Worm (Caenorhabditis elegans) whole organism, young adult: ENCODE data around the gene nhr-280.

Experiments
- B0019.2 ChIP-seq: fragments of 200-800 bp; sonication (Bioruptor generic); conservative IDR thresholded peaks from 2 replicates; pipeline ENCODE4 v1.3.6; 2022; ENCODE audit warnings: missing genetic modification reagents, missing genetic modification characterization, missing compliant biosample characterization
- B0336.3 ChIP-seq: fragments of 200-800 bp; sonication (Bioruptor generic); IDR thresholded peaks from 2 replicates; pipeline ENCODE4 v1.3.6; 2022; ENCODE audit warnings: missing genetic modification characterization, missing compliant biosample characterization
- D2030.7 ChIP-seq: fragments of 200-800 bp; sonication (Bioruptor generic); IDR thresholded peaks from 2 replicates; pipeline ENCODE4 v1.3.6; 2022; ENCODE audit warnings: missing genetic modification reagents, missing genetic modification characterization, missing compliant biosample characterization
- F33H1.4 ChIP-seq: fragments of 200-800 bp; sonication (Bioruptor generic); IDR thresholded peaks from 2 replicates; pipeline ENCODE4 v1.3.6; 2022; ENCODE audit warnings: missing genetic modification reagents, missing genetic modification characterization, missing compliant biosample characterization
- F39B2.1 ChIP-seq: fragments of 200-800 bp; sonication (Bioruptor generic); IDR thresholded peaks from 2 replicates; pipeline ENCODE4 v1.3.6; 2022; ENCODE audit warnings: missing genetic modification reagents, missing genetic modification characterization, missing compliant biosample characterization
- F49E8.2 ChIP-seq: sonication (generic microtip); optimal IDR thresholded peaks from 3 replicates; lab custom pipeline; 2017; ENCODE audit warnings: missing genetic modification characterization, mild to moderate bottlenecking, missing compliant biosample characterization, antibody characterized with exemption, moderate library complexity; ENCODE audit not compliant: insufficient read depth
- K12H6.12 ChIP-seq: fragments of 200-800 bp; sonication (Bioruptor generic); optimal IDR thresholded peaks from 2 replicates; lab custom pipeline; 2018; ENCODE audit warnings: mild to moderate bottlenecking, missing genetic modification characterization, missing compliant biosample characterization
- T07F8.4 ChIP-seq: sonication (generic microtip); optimal IDR thresholded peaks from 2 replicates; lab custom pipeline; 2016; ENCODE audit warnings: mild to moderate bottlenecking, missing genetic modification characterization, moderate library complexity, missing compliant biosample characterization
- Y95B8A.8 ChIP-seq: fragments of 200-800 bp; sonication (Bioruptor generic); IDR thresholded peaks from 2 replicates; pipeline ENCODE4 v1.3.6; 2022; ENCODE audit warnings: missing genetic modification reagents, missing genetic modification characterization, missing compliant biosample characterization
- ZK185.1 ChIP-seq: sonication (generic microtip); optimal IDR thresholded peaks from 2 replicates; lab custom pipeline; 2016; ENCODE audit warnings: mild to moderate bottlenecking, missing genetic modification characterization, missing compliant biosample characterization; ENCODE audit not compliant: poor library complexity, severe bottlenecking
- attf-3 ChIP-seq: fragments of 200-800 bp; sonication (Bioruptor generic); conservative IDR thresholded peaks from 2 replicates; pipeline ENCODE4 v1.3.6; 2022; ENCODE audit warnings: missing genetic modification reagents, missing genetic modification characterization, missing compliant biosample characterization
- attf-5 ChIP-seq: fragments of 200-800 bp; sonication (Bioruptor generic); optimal IDR thresholded peaks from 2 replicates; lab custom pipeline; 2018; ENCODE audit warnings: mild to moderate bottlenecking, missing genetic modification characterization, missing compliant biosample characterization
- bed-1 ChIP-seq: fragments of 200-800 bp; sonication (Bioruptor generic); IDR thresholded peaks from 2 replicates; pipeline ENCODE4 v1.3.6; 2022; ENCODE audit warnings: missing genetic modification reagents, missing genetic modification characterization, missing compliant biosample characterization
- ccch-3 ChIP-seq: fragments of 200-800 bp; sonication (Bioruptor generic); optimal IDR thresholded peaks from 2 replicates; lab custom pipeline; 2018; ENCODE audit warnings: mild to moderate bottlenecking, missing genetic modification characterization, missing compliant biosample characterization
- ceh-27 ChIP-seq: fragments of 200-800 bp; sonication (Bioruptor generic); optimal IDR thresholded peaks from 2 replicates; lab custom pipeline; 2018; ENCODE audit warnings: mild to moderate bottlenecking, missing genetic modification characterization, moderate library complexity, missing compliant biosample characterization
- ceh-40 ChIP-seq: fragments of 200-800 bp; sonication (Bioruptor generic); IDR thresholded peaks from 2 replicates; pipeline ENCODE4 v1.3.6; 2022; ENCODE audit warnings: missing genetic modification characterization, missing compliant biosample characterization
- ceh-91 ChIP-seq: fragments of 200-800 bp; sonication (Bioruptor generic); IDR thresholded peaks from 2 replicates; pipeline ENCODE4 v1.3.6; 2022; ENCODE audit warnings: missing genetic modification reagents, missing genetic modification characterization, missing compliant biosample characterization
- dox-1 ChIP-seq: fragments of 200-800 bp; sonication (Bioruptor generic); IDR thresholded peaks from 2 replicates; pipeline ENCODE4 v1.3.6; 2022; ENCODE audit warnings: missing genetic modification reagents, missing genetic modification characterization, missing compliant biosample characterization
- dpl-1 ChIP-seq: fragments of 150-350 bp; optimal IDR thresholded peaks from 2 replicates; lab custom pipeline; 2014; ENCODE audit warnings: missing biosample characterization, missing genetic modification reagents, missing genetic modification characterization
- efl-1 ChIP-seq: fragments of 150-350 bp; optimal IDR thresholded peaks from 2 replicates; lab custom pipeline; 2014; ENCODE audit warnings: missing biosample characterization, missing genetic modification reagents, missing genetic modification characterization
- ekl-4 ChIP-seq: fragments of 200-800 bp; sonication (Bioruptor generic); IDR thresholded peaks from 2 replicates; pipeline ENCODE4 v1.3.6; 2022; ENCODE audit warnings: missing genetic modification reagents, missing genetic modification characterization, missing compliant biosample characterization
- fkh-3 ChIP-seq: sonication (generic microtip); optimal IDR thresholded peaks from 2 replicates; lab custom pipeline; 2016; ENCODE audit warnings: mild to moderate bottlenecking, missing genetic modification characterization, missing compliant biosample characterization
- hmg-1.2 ChIP-seq: fragments of 200-800 bp; sonication (Bioruptor generic); IDR thresholded peaks from 2 replicates; pipeline ENCODE4 v1.3.6; 2022; ENCODE audit warnings: missing genetic modification reagents, missing genetic modification characterization, missing compliant biosample characterization
- lin-35 ChIP-seq, 3 experiments: fragments of 150-350 bp in 2 of 3; sonication (generic microtip) in 1 of 3; optimal IDR thresholded peaks; 2 replicates each; lab custom pipeline; 2014 to 2018; ENCODE audit warnings: missing biosample characterization in 3 of 3, missing genetic modification characterization in 3 of 3, missing genetic modification reagents in 3 of 3
- lin-54 ChIP-seq: fragments of 200-800 bp; sonication (Bioruptor generic); optimal IDR thresholded peaks from 2 replicates; lab custom pipeline; 2018; ENCODE audit warnings: mild to moderate bottlenecking, missing genetic modification characterization, missing compliant biosample characterization
- lsl-1 ChIP-seq: fragments of 200-800 bp; sonication (Bioruptor generic); optimal IDR thresholded peaks from 2 replicates; lab custom pipeline; 2018; ENCODE audit warnings: mild to moderate bottlenecking, missing genetic modification characterization, moderate library complexity, missing compliant biosample characterization
- madf-10 ChIP-seq: sonication (generic microtip); optimal IDR thresholded peaks from 2 replicates; lab custom pipeline; 2016; ENCODE audit warnings: mild to moderate bottlenecking, missing genetic modification characterization, missing compliant biosample characterization
- madf-6 ChIP-seq: fragments of 200-800 bp; sonication (Bioruptor generic); IDR thresholded peaks from 2 replicates; pipeline ENCODE4 v1.3.6; 2022; ENCODE audit warnings: missing genetic modification reagents, missing genetic modification characterization, missing compliant biosample characterization
- madf-8 ChIP-seq: fragments of 200-800 bp; sonication (Bioruptor generic); conservative IDR thresholded peaks from 2 replicates; pipeline ENCODE4 v1.3.6; 2022; ENCODE audit warnings: missing genetic modification reagents, missing genetic modification characterization, missing compliant biosample characterization
- mcd-1 ChIP-seq: fragments of 200-800 bp; sonication (Bioruptor generic); IDR thresholded peaks from 2 replicates; pipeline ENCODE4 v1.3.6; 2022; ENCODE audit warnings: missing genetic modification reagents, missing genetic modification characterization, missing compliant biosample characterization
- nhr-80 ChIP-seq: sonication (generic microtip); optimal IDR thresholded peaks from 2 replicates; lab custom pipeline; 2016; ENCODE audit warnings: missing genetic modification characterization, missing compliant biosample characterization
- nhr-90 ChIP-seq: sonication (generic microtip); optimal IDR thresholded peaks from 2 replicates; lab custom pipeline; 2016; ENCODE audit warnings: missing genotype, mild to moderate bottlenecking, missing genetic modification characterization, missing compliant biosample characterization
- sdz-38 ChIP-seq: sonication (generic microtip); optimal IDR thresholded peaks from 2 replicates; lab custom pipeline; 2016; ENCODE audit warnings: missing genotype, missing genetic modification characterization, missing compliant biosample characterization
- snpc-1.1 ChIP-seq: sonication (generic microtip); optimal IDR thresholded peaks from 2 replicates; lab custom pipeline; 2017; ENCODE audit warnings: missing genetic modification characterization, mild to moderate bottlenecking, missing compliant biosample characterization, antibody characterized with exemption, moderate library complexity, missing genotype, missing genetic modification reagents; ENCODE audit not compliant: insufficient read depth
- snpc-1.3 ChIP-seq: sonication (generic microtip); optimal IDR thresholded peaks from 2 replicates; lab custom pipeline; 2017; ENCODE audit warnings: missing genetic modification characterization, mild to moderate bottlenecking, missing compliant biosample characterization, antibody characterized with exemption, moderate library complexity, missing genotype, missing genetic modification reagents; ENCODE audit not compliant: insufficient read depth
- snpc-3.4 ChIP-seq: sonication (generic microtip); optimal IDR thresholded peaks from 2 replicates; lab custom pipeline; 2017; ENCODE audit warnings: missing genetic modification characterization, mild to moderate bottlenecking, missing compliant biosample characterization, antibody characterized with exemption, moderate library complexity, missing genotype, missing genetic modification reagents
- snpc-4 ChIP-seq, 5 experiments: fragments of 150-350 bp in 1 of 5; sonication (generic microtip) in 4 of 5; optimal IDR thresholded peaks; 2 replicates each; lab custom pipeline; 2014 to 2018; ENCODE audit warnings: missing genetic modification characterization in 5 of 5, missing biosample characterization in 3 of 5, antibody characterized with exemption in 2 of 5, mild to moderate bottlenecking in 2 of 5, missing compliant biosample characterization in 2 of 5, missing genotype in 2 of 5, moderate library complexity in 2 of 5, missing genetic modification reagents in 1 of 5
- tbp1 ChIP-seq: fragments of 200-800 bp; sonication (Bioruptor generic); optimal IDR thresholded peaks from 2 replicates; lab custom pipeline; 2018; ENCODE audit warnings: mild to moderate bottlenecking, missing genetic modification characterization, missing compliant biosample characterization
- tlf-1 ChIP-seq: fragments of 200-800 bp; sonication (Bioruptor generic); optimal IDR thresholded peaks from 2 replicates; lab custom pipeline; 2018; ENCODE audit warnings: mild to moderate bottlenecking, missing genetic modification characterization, missing compliant biosample characterization
- zfh-2 ChIP-seq: fragments of 200-800 bp; sonication (Bioruptor generic); conservative IDR thresholded peaks from 2 replicates; pipeline ENCODE4 v1.3.6; 2022; ENCODE audit warnings: missing genetic modification reagents, missing genetic modification characterization, missing compliant biosample characterization

The nhr-280 gene

DNA sequence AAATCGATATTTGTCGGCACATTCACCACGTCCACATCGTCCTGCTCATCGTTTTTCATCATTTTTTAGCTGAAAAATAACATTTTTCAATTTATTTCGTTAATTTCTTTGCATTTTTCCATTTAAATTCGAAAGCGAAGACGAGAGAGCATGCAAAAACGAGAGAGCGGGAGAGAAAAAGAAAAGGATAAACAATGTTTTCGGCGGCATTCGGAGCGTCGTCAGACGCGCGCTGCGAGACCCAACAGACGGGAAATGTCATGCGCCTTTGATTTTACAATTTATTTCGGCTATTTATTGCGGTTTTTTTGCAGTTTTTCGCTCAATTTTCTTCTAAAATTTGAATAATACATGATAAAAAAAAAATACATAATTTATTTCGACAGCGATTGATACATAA lies 44.2 kb downstream of the nhr-280 start, which contains the start of gene attf-3:
attf-3 (minus strand) TSS at position 69 of the 400 bp plus-strand sequence.
- TF ChIP-seq T07F8.4 (tag; lab: Kevin White, UChicago) (no peak), snpc-1.1 (tag; lab: Kevin White, UChicago) (peak; percentile 15), F33H1.4 (GFP tag; lab: Robert Waterston, UW) (peak; percentile 93), fkh-3 (tag; lab: Kevin White, UChicago) (no peak), B0336.3 (GFP tag; lab: Robert Waterston, UW) (0 out of 2 replicates have a peak, but pooled peaks have one; percentile 30), madf-10 (tag; lab: Kevin White, UChicago) (peak; percentile 54), nhr-90 (tag; lab: Kevin White, UChicago) (no peak), snpc-4 (GFP tag; optimal IDR thresholded peaks at IDR 0.05; lab: Kevin White, UChicago) (peak; percentile 30), snpc-4 (tag; optimal IDR thresholded peaks at IDR 0.05; lab: Kevin White, UChicago) (peak in 2 of 4 experiments; percentile 38), tlf-1 (GFP tag; lab: Kevin White, UChicago) (peak; percentile 29), hmg-1.2 (GFP tag; lab: Robert Waterston, UW) (peak; percentile 94), snpc-3.4 (tag; lab: Kevin White, UChicago) (peak; percentile 59), ceh-91 (GFP tag; lab: Robert Waterston, UW) (peak; percentile 77), ccch-3 (GFP tag; lab: Kevin White, UChicago) (no peak), bed-1 (GFP tag; lab: Robert Waterston, UW) (no peak), F39B2.1 (GFP tag; lab: Robert Waterston, UW) (no peak), lsl-1 (peak; percentile 86), ceh-27 (GFP tag; lab: Kevin White, UChicago) (peak; percentile 13), zfh-2 (GFP tag; lab: Robert Waterston, UW) (0 out of 2 replicates have a peak, but pooled peaks have one; percentile 9), attf-5 (GFP tag; lab: Kevin White, UChicago) (peak; percentile 91), ceh-40 (GFP tag; lab: Robert Waterston, UW) (no peak), ZK185.1 (tag; lab: Kevin White, UChicago) (no peak), B0019.2 (GFP tag; lab: Robert Waterston, UW) (peak; percentile 77), snpc-1.3 (tag; lab: Kevin White, UChicago) (peak; percentile 36), Y95B8A.8 (GFP tag; lab: Robert Waterston, UW) (peak; percentile 50; the same call in 1 of the 2 replicates), efl-1 (GFP tag; lab: Kevin White, UChicago) (peak; percentile 79), dox-1 (GFP tag; lab: Robert Waterston, UW) (peak; percentile 89), nhr-80 (tag; lab: Kevin White, UChicago) (no peak), dpl-1 (peak; percentile 61), tbp1 (GFP tag; lab: Kevin White, UChicago) (peak; percentile 58), sdz-38 (tag; lab: Kevin White, UChicago) (no peak), attf-3 (GFP tag; lab: Robert Waterston, UW) (peak; percentile 93), lin-54 (GFP tag; lab: Kevin White, UChicago) (peak; percentile 60), mcd-1 (GFP tag; lab: Robert Waterston, UW) (peak; percentile 48; the same call in 1 of the 2 replicates), madf-6 (GFP tag; lab: Robert Waterston, UW) (peak; percentile 78), D2030.7 (peak; percentile 95), F49E8.2 (tag; lab: Kevin White, UChicago) (peak; percentile 59), K12H6.12 (tag; lab: Kevin White, UChicago) (peak; percentile 29), ekl-4 (peak; percentile 48; the same call in 1 of the 2 replicates), lin-35 (GFP tag; optimal IDR thresholded peaks at IDR 0.05; lab: Kevin White, UChicago) (peak in 1 of 3 experiments; percentile 36), madf-8 (GFP tag; lab: Robert Waterston, UW) (peak; percentile 56)
